Worm (Caenorhabditis elegans) whole organism, L2 larva: ENCODE measurements around the gene snt-2.

ENCODE experiments used
- ama-1 ChIP-seq: fragments of 150-350 bp; optimal IDR thresholded peaks from 2 replicates; lab custom pipeline; 2018; ENCODE audit warnings: inconsistent platforms
- egl-27 ChIP-seq: sonication (generic microtip); optimal IDR thresholded peaks from 3 replicates; lab custom pipeline; 2017; ENCODE audit warnings: missing biosample characterization, missing genetic modification reagents, missing genetic modification characterization
- nhr-11 ChIP-seq: fragments of 150-350 bp; optimal IDR thresholded peaks from 2 replicates; lab custom pipeline; 2014; ENCODE audit warnings: missing biosample characterization, missing genetic modification characterization
- snpc-4 ChIP-seq: fragments of 150-350 bp; optimal IDR thresholded peaks from 2 replicates; lab custom pipeline; 2014; ENCODE audit warnings: missing biosample characterization, missing genetic modification characterization

- TF ChIP-seq nhr-11 (tag; lab: Kevin White, UChicago) (no peak), ama-1 (no peak), snpc-4 (tag; lab: Kevin White, UChicago) (no peak), egl-27 (tag; lab: Kevin White, UChicago) (no peak)
Observed at ce11 chrIII:802041-802440, 8.5 kb upstream of the snt-2 start.
